Fruit fly (Drosophila melanogaster) whole organism, embryonic: ENCODE results near the gene CG5937.

Experiments
- Ada2b ChIP-seq: fragments of 200-800 bp; sonication (Bioruptor generic); IDR thresholded peaks from 2 replicates; pipeline ENCODE4 v1.3.6; 2022; ENCODE audit warnings: missing biosample characterization, missing genetic modification characterization
- Antp ChIP-seq: fragments of 200-800 bp; sonication (Bioruptor generic); optimal IDR thresholded peaks from 3 replicates; lab custom pipeline; 2016; ENCODE audit warnings: missing biosample characterization, missing genetic modification characterization
- Atf-2 ChIP-seq: fragments of 200-800 bp; sonication (Bioruptor generic); optimal IDR thresholded peaks from 2 replicates; lab custom pipeline; 2016; ENCODE audit warnings: missing biosample characterization, missing genetic modification characterization
- Atf6 ChIP-seq: fragments of 200-800 bp; sonication (Bioruptor generic); IDR thresholded peaks from 2 replicates; pipeline ENCODE4 v1.3.6; 2022; ENCODE audit warnings: missing biosample characterization, missing genetic modification characterization
- BtbVII ChIP-seq: fragments of 200-800 bp; sonication (Bioruptor generic); optimal IDR thresholded peaks from 3 replicates; lab custom pipeline; 2017; ENCODE audit warnings: missing biosample characterization, mild to moderate bottlenecking, missing genetic modification characterization
- CG11456 ChIP-seq: fragments of 200-800 bp; sonication (Bioruptor generic); IDR thresholded peaks from 3 replicates; pipeline ENCODE4 v1.3.6; 2022; ENCODE audit warnings: missing biosample characterization, missing genetic modification characterization
- CG11723 ChIP-seq: fragments of 200-800 bp; sonication (Bioruptor generic); optimal IDR thresholded peaks from 2 replicates; lab custom pipeline; 2017; ENCODE audit warnings: missing biosample characterization, mild to moderate bottlenecking, missing genetic modification characterization
- CG12219 ChIP-seq: fragments of 200-800 bp; sonication (Bioruptor generic); optimal IDR thresholded peaks from 3 replicates; lab custom pipeline; 2018; ENCODE audit warnings: missing biosample characterization, mild to moderate bottlenecking, missing genetic modification characterization
- CG15601 ChIP-seq: fragments of 200-800 bp; sonication (Bioruptor generic); optimal IDR thresholded peaks from 3 replicates; lab custom pipeline; 2019; ENCODE audit warnings: missing biosample characterization, mild to moderate bottlenecking, missing genetic modification characterization, moderate library complexity
- CG16815 ChIP-seq: fragments of 200-800 bp; sonication (Bioruptor generic); optimal IDR thresholded peaks from 3 replicates; lab custom pipeline; 2017; ENCODE audit warnings: missing biosample characterization, mild to moderate bottlenecking, missing genetic modification characterization
- CG3726 ChIP-seq: fragments of 200-800 bp; sonication (Bioruptor generic); IDR thresholded peaks from 3 replicates; pipeline ENCODE4, ENCODE4 v1.3.6; 2022; ENCODE audit warnings: missing biosample characterization, missing genetic modification characterization
- CG4282 ChIP-seq: fragments of 200-800 bp; sonication (Bioruptor generic); optimal IDR thresholded peaks from 2 replicates; lab custom pipeline; 2016; ENCODE audit warnings: missing biosample characterization, missing genetic modification characterization
- CG6765 ChIP-seq: fragments of 200-800 bp; sonication (Bioruptor generic); optimal IDR thresholded peaks from 3 replicates; lab custom pipeline; 2017; ENCODE audit warnings: missing biosample characterization, mild to moderate bottlenecking, missing genetic modification characterization
- CG7372 ChIP-seq: fragments of 200-800 bp; sonication (Bioruptor generic); IDR thresholded peaks from 2 replicates; pipeline ENCODE4 v1.3.6; 2022; ENCODE audit warnings: missing biosample characterization, missing genetic modification characterization
- CG8281 ChIP-seq: fragments of 200-800 bp; sonication (Bioruptor generic); optimal IDR thresholded peaks from 2 replicates; lab custom pipeline; 2018; ENCODE audit warnings: missing biosample characterization, mild to moderate bottlenecking, missing genetic modification characterization, moderate library complexity
- CG9609 ChIP-seq: fragments of 200-800 bp; sonication (Bioruptor generic); optimal IDR thresholded peaks from 3 replicates; lab custom pipeline; 2016; ENCODE audit warnings: missing biosample characterization, missing genetic modification characterization
- Dbx ChIP-seq: fragments of 200-800 bp; sonication (Bioruptor generic); IDR thresholded peaks from 3 replicates; pipeline ENCODE4 v1.3.6; 2022; ENCODE audit warnings: missing biosample characterization, missing genetic modification characterization
- HLHmδ ChIP-seq: fragments of 200-800 bp; sonication (Bioruptor generic); optimal IDR thresholded peaks from 2 replicates; lab custom pipeline; 2018; ENCODE audit warnings: missing biosample characterization, mild to moderate bottlenecking, missing genetic modification characterization, moderate library complexity
- Hmr ChIP-seq: fragments of 200-800 bp; sonication (Bioruptor generic); optimal IDR thresholded peaks from 3 replicates; lab custom pipeline; 2017; ENCODE audit warnings: mild to moderate bottlenecking, missing biosample characterization, missing genetic modification reagents, missing genetic modification characterization
- Med ChIP-seq: fragments of 200-800 bp; sonication (Bioruptor generic); peaks from one replicate; lab custom pipeline; 2016; ENCODE audit warnings: missing biosample characterization, missing genetic modification characterization, mild to moderate bottlenecking, inconsistent platforms, moderate library complexity
- Mrtf ChIP-seq: fragments of 200-800 bp; sonication (Bioruptor generic); IDR thresholded peaks from 3 replicates; pipeline ENCODE4 v1.3.6; 2022; ENCODE audit warnings: missing biosample characterization, missing genetic modification characterization
- Neu2 ChIP-seq: fragments of 200-800 bp; sonication (Bioruptor generic); optimal IDR thresholded peaks from 3 replicates; lab custom pipeline; 2016; ENCODE audit warnings: missing biosample characterization, missing genetic modification characterization, borderline replicate concordance
- Nf-YC ChIP-seq: fragments of 200-800 bp; optimal IDR thresholded peaks from 3 replicates; lab custom pipeline; 2019; ENCODE audit warnings: missing biosample characterization, mild to moderate bottlenecking, missing genetic modification characterization, moderate library complexity
- Optix ChIP-seq: fragments of 200-800 bp; sonication (Bioruptor generic); IDR thresholded peaks from 3 replicates; pipeline ENCODE4 v1.3.6; 2022; ENCODE audit warnings: missing biosample characterization, missing genetic modification characterization
- Rfx ChIP-seq: fragments of 200-800 bp; sonication (Bioruptor generic); IDR thresholded peaks from 2 replicates; pipeline ENCODE4 v1.3.6; 2022; ENCODE audit warnings: missing biosample characterization, missing genetic modification characterization
- Rx ChIP-seq: fragments of 200-800 bp; sonication (Bioruptor generic); IDR thresholded peaks from 2 replicates; pipeline ENCODE4 v1.3.6; 2022; ENCODE audit warnings: missing biosample characterization, missing genetic modification characterization
- Ssrp ChIP-seq: fragments of 200-800 bp; sonication (Bioruptor generic); optimal IDR thresholded peaks from 2 replicates; lab custom pipeline; 2018; ENCODE audit warnings: missing biosample characterization, mild to moderate bottlenecking, missing genetic modification characterization, moderate library complexity
- Taf1 ChIP-seq: fragments of 200-800 bp; sonication (Bioruptor generic); IDR thresholded peaks from 2 replicates; pipeline ENCODE4 v1.3.6; 2022; ENCODE audit warnings: missing biosample characterization, missing genetic modification characterization
- ara ChIP-seq: fragments of 200-800 bp; sonication (Bioruptor generic); IDR thresholded peaks from 2 replicates; pipeline ENCODE4 v1.3.6; 2022; ENCODE audit warnings: missing biosample characterization, missing genetic modification characterization
- bigmax ChIP-seq: fragments of 200-800 bp; sonication (Bioruptor generic); optimal IDR thresholded peaks from 2 replicates; lab custom pipeline; 2018; ENCODE audit warnings: missing biosample characterization, mild to moderate bottlenecking, missing genetic modification characterization
- br ChIP-seq: fragments of >200 bp; optimal IDR thresholded peaks from 2 replicates; lab custom pipeline; 2017
- cas ChIP-seq: fragments of 200-800 bp; sonication (Bioruptor generic); IDR thresholded peaks from 2 replicates; pipeline ENCODE4 v1.3.6; 2022; ENCODE audit warnings: missing biosample characterization, missing genetic modification characterization
- dmrt99B ChIP-seq: fragments of 200-800 bp; sonication (Bioruptor generic); optimal IDR thresholded peaks from 2 replicates; lab custom pipeline; 2018; ENCODE audit warnings: missing biosample characterization, mild to moderate bottlenecking, missing genetic modification characterization, moderate library complexity
- ems ChIP-seq: fragments of 200-800 bp; sonication (Bioruptor generic); optimal IDR thresholded peaks from 3 replicates; lab custom pipeline; 2016; ENCODE audit warnings: missing biosample characterization, missing genetic modification characterization
- ewg ChIP-seq: fragments of 200-800 bp; sonication (Bioruptor generic); optimal IDR thresholded peaks from 3 replicates; lab custom pipeline; 2017; ENCODE audit warnings: mild to moderate bottlenecking, missing biosample characterization, missing genetic modification reagents, missing genetic modification characterization
- gcm2 ChIP-seq: fragments of 200-800 bp; sonication (Bioruptor generic); optimal IDR thresholded peaks from 2 replicates; lab custom pipeline; 2016; ENCODE audit warnings: missing biosample characterization, missing genetic modification characterization
- hkb ChIP-seq, 2 experiments: fragments of 200-800 bp in 1 of 2; fragments of >200 bp in 1 of 2; sonication (Bioruptor generic) in 1 of 2; IDR thresholded peaks in 1 of 2; optimal IDR thresholded peaks in 1 of 2; 2 replicates each; pipeline versions ENCODE4 v1.3.6 to Lab custom; 2017 to 2022; ENCODE audit warnings: missing biosample characterization in 1 of 2, missing genetic modification characterization in 1 of 2
- ind ChIP-seq: fragments of 200-800 bp; sonication (Bioruptor generic); optimal IDR thresholded peaks from 3 replicates; lab custom pipeline; 2016; ENCODE audit warnings: missing biosample characterization, missing genetic modification characterization
- inv ChIP-seq: fragments of 200-800 bp; sonication (Bioruptor generic); IDR thresholded peaks from 2 replicates; pipeline ENCODE4 v1.3.6; 2022; ENCODE audit warnings: missing biosample characterization, missing genetic modification characterization; ENCODE audit not compliant: partially characterized antibody
- lab ChIP-seq: fragments of 200-800 bp; sonication (Bioruptor generic); optimal IDR thresholded peaks from 3 replicates; lab custom pipeline; 2017; ENCODE audit warnings: missing biosample characterization, missing genetic modification characterization, mild to moderate bottlenecking, moderate library complexity, missing genetic modification reagents
- lbe ChIP-seq: fragments of 200-800 bp; sonication (Bioruptor generic); optimal IDR thresholded peaks from 2 replicates; lab custom pipeline; 2016; ENCODE audit warnings: missing biosample characterization, mild to moderate bottlenecking, missing genetic modification characterization
- lmd ChIP-seq: fragments of 200-800 bp; sonication (Bioruptor generic); IDR thresholded peaks from 2 replicates; pipeline ENCODE4 v1.3.6; 2022; ENCODE audit warnings: missing biosample characterization, missing genetic modification characterization
- maf-S ChIP-seq: fragments of 200-800 bp; sonication (Bioruptor generic); optimal IDR thresholded peaks from 2 replicates; lab custom pipeline; 2016; ENCODE audit warnings: missing biosample characterization, missing genetic modification characterization
- nmo ChIP-seq: fragments of 200-800 bp; sonication (Bioruptor generic); optimal IDR thresholded peaks from 2 replicates; lab custom pipeline; 2018; ENCODE audit warnings: missing biosample characterization, mild to moderate bottlenecking, missing genetic modification characterization, moderate library complexity
- pnt ChIP-seq: fragments of 200-800 bp; sonication (Bioruptor generic); optimal IDR thresholded peaks from 3 replicates; lab custom pipeline; 2016; ENCODE audit warnings: missing biosample characterization, missing genetic modification characterization
- sd ChIP-seq: fragments of 200-800 bp; sonication (Bioruptor generic); optimal IDR thresholded peaks from 3 replicates; lab custom pipeline; 2018; ENCODE audit warnings: missing biosample characterization, mild to moderate bottlenecking, missing genetic modification characterization, moderate library complexity
- stc ChIP-seq: fragments of 200-800 bp; sonication (Bioruptor generic); IDR thresholded peaks from 2 replicates; pipeline ENCODE4 v1.3.6; 2022; ENCODE audit warnings: missing biosample characterization, missing genetic modification characterization
- tap ChIP-seq: fragments of 200-800 bp; optimal IDR thresholded peaks from 3 replicates; lab custom pipeline; 2019; ENCODE audit warnings: missing biosample characterization, mild to moderate bottlenecking, missing genetic modification characterization, moderate library complexity
- tll ChIP-seq, 2 experiments: fragments of 200-800 bp in 1 of 2; fragments of >200 bp in 1 of 2; sonication (Bioruptor generic) in 1 of 2; optimal IDR thresholded peaks; 2 replicates each; lab custom pipeline; 2017 to 2019; ENCODE audit warnings: missing biosample characterization in 2 of 2, missing genetic modification characterization in 2 of 2, mild to moderate bottlenecking in 1 of 2, moderate library complexity in 1 of 2
- ttk ChIP-seq: fragments of 200-800 bp; sonication (Bioruptor generic); IDR thresholded peaks from 2 replicates; pipeline ENCODE4 v2.1.2; 2022; ENCODE audit warnings: missing biosample characterization, missing genetic modification characterization

The CG5937 gene

DNA sequence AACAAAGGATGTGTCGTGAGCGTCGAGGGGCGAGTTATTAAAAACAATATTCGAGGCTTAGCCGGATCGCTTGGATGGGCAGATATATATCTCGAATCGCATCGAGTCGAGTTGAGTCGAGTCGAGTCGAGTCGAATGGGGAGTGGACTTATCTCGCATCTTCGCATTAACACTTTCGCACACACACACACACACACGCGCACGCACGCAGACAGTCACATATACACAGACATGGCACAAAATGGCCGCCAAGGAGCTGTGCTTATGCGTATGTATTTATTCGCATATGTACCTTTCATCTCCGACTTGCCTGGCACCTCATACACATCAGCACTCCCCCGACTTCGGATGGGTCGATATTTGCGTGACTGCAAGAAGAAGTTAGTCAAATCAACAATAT, 41.9 kb upstream of the CG5937 start (continued):
- TF ChIP-seq lab (GFP tag; lab: Kevin White, UChicago) (no peak), ttk (GFP tag; lab: Robert Waterston, UW) (no peak), Atf6 (no peak), HLHmδ (GFP tag; lab: Kevin White, UChicago) (no peak), cas (no peak), Hmr (GFP tag; lab: Kevin White, UChicago) (no peak), CG12219 (GFP tag; lab: Kevin White, UChicago) (no peak), Ssrp (tag; lab: Kevin White, UChicago) (no peak), Dbx (GFP tag; lab: Robert Waterston, UW) (no peak), bigmax (GFP tag; lab: Kevin White, UChicago) (no peak), CG16815 (GFP tag; lab: Kevin White, UChicago) (no peak), br (lab: Kevin White, UChicago) (no peak), CG6765 (GFP tag; lab: Kevin White, UChicago) (no peak), dmrt99B (no peak), Rx (GFP tag; lab: Robert Waterston, UW) (no peak), ewg (GFP tag; lab: Kevin White, UChicago) (no peak), stc (no peak), Med (peak; percentile 15), BtbVII (GFP tag; lab: Kevin White, UChicago) (no peak), tll (GFP tag; optimal IDR thresholded peaks at IDR 0.05; lab: Kevin White, UChicago) (no peak), lmd (GFP tag; lab: Robert Waterston, UW) (no peak), Taf1 (GFP tag; lab: Robert Waterston, UW) (no peak), ara (GFP tag; lab: Robert Waterston, UW) (no peak), Ada2b (GFP tag; lab: Robert Waterston, UW) (no peak)

DNA sequence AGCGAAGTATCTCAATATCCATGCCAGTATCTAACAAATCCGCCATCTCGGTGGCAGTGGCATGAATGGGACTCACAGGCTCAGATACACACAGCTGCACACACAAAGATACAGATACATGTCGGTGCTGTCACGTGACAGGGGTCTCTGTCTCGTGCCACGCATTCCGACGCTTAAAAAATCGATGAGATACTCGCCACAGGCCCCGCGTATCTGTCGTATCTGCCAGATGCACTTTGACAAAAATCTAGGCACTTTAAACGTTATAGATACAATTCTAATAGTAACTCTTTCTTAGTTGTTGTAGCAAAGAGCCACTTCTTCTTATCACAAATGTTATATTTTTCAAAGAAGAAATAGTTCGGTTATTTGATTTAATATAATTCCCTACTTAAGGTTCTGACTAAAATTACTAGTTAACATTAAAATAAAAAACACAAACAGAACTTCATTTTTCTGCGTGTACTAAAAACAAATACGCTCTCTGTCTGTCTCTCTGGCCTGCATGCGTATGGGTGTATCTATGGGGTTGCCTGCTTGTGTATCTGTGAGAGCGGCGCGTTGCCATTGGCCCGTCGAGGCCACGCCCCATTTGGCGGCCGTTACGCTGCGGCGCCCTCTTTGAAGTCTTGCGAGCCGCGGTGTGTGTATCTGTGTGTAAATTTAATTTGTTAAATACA, 38.9 kb upstream of the CG5937 start, which contains the start of gene CG4766:
Gene CG4766, minus strand, starts transcription at position 51 of the 680 bp plus-strand sequence.
- TF ChIP-seq Rfx (GFP tag; lab: Robert Waterston, UW), result peak; percentile 66
- TF ChIP-seq Optix (GFP tag; lab: Robert Waterston, UW), result no peak
- TF ChIP-seq gcm2 (GFP tag; lab: Kevin White, UChicago), result peak; percentile 58
- TF ChIP-seq Neu2 (GFP tag; lab: Kevin White, UChicago), result peak; percentile 4
- TF ChIP-seq Mrtf (GFP tag; lab: Robert Waterston, UW), result peak; percentile 51; the same call in 1 of the 3 replicates
- peak; percentile 79 for TF ChIP-seq tap
- TF ChIP-seq ems, result peak; percentile 74
- no peak for TF ChIP-seq inv
- TF ChIP-seq CG11723 (GFP tag; lab: Kevin White, UChicago), result peak; percentile 71
- peak; percentile 78 for TF ChIP-seq Antp (GFP tag; lab: Kevin White, UChicago)
- TF ChIP-seq Atf-2 (GFP tag; lab: Kevin White, UChicago), result peak; percentile 86
- TF ChIP-seq nmo (GFP tag; lab: Kevin White, UChicago), result peak; percentile 93
- 0 out of 3 replicates have a peak, but pooled peaks have one; percentile 46 for TF ChIP-seq CG3726 (GFP tag; lab: Robert Waterston, UW)
- peak; percentile 76 for TF ChIP-seq CG9609 (GFP tag; lab: Kevin White, UChicago)
- peak; percentile 72 for TF ChIP-seq lbe (GFP tag; lab: Kevin White, UChicago)
- TF ChIP-seq ind, result peak; percentile 75
- peak; percentile 61 for TF ChIP-seq maf-S (GFP tag; lab: Kevin White, UChicago)
- no peak for TF ChIP-seq hkb (optimal IDR thresholded peaks at IDR 0.05; lab: Kevin White, UChicago)
- TF ChIP-seq hkb (GFP tag; IDR thresholded peaks at IDR 0.05; lab: Robert Waterston, UW), result peak; percentile 74
- peak; percentile 97 for TF ChIP-seq Nf-YC (tag; lab: Kevin White, UChicago)
- peak; percentile 68 for TF ChIP-seq CG8281 (tag; lab: Kevin White, UChicago)
- TF ChIP-seq sd (tag; lab: Kevin White, UChicago), result peak; percentile 75
- TF ChIP-seq CG15601 (tag; lab: Kevin White, UChicago), result peak; percentile 86
- peak; percentile 90 for TF ChIP-seq pnt (GFP tag; lab: Kevin White, UChicago)
- TF ChIP-seq CG4282 (GFP tag; lab: Kevin White, UChicago), result peak; percentile 48
- peak; percentile 70 for TF ChIP-seq CG7372
- no peak; the same call in 2 of the 3 replicates for TF ChIP-seq CG11456
